Fruit fly (Drosophila melanogaster) Kc167 (cell line): ENCODE data around the gene NPF.

Experiments used
- Myc ChIP-seq: fragments of >200 bp; optimal IDR thresholded peaks from 2 replicates; lab custom pipeline; 2017; ENCODE audit warnings: missing external identifiers
- Sin3A ChIP-seq: fragments of >200 bp; optimal IDR thresholded peaks from 2 replicates; lab custom pipeline; 2018; ENCODE audit warnings: missing external identifiers
- h ChIP-seq: fragments of >200 bp; optimal IDR thresholded peaks from 3 replicates; lab custom pipeline; 2018; ENCODE audit warnings: missing external identifiers
- insv ChIP-seq: fragments of >200 bp; optimal IDR thresholded peaks from 3 replicates; lab custom pipeline; 2018; ENCODE audit warnings: missing external identifiers
- psq ChIP-seq: fragments of >200 bp; optimal IDR thresholded peaks from 2 replicates; lab custom pipeline; 2017; ENCODE audit warnings: missing external identifiers

DNA sequence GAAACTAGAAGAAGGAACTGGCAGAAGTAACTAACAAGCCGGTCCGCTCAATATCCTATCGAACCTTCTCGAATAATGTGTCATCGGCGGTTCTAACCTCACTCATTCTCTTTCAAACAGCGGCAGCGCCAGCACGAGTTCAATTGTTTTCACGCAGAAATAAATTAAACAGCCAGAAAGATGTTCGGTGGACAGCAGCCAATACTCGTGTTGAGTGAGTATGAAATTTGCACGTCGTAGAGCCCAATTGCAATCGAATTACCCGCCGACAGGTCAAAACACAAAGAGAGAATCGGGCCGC, 38.6 kb downstream of the NPF start:
- TF ChIP-seq Myc (lab: Kevin White, UChicago) (no peak), h (no peak), Sin3A (lab: Kevin White, UChicago) (no peak), insv (lab: Kevin White, UChicago) (no peak), psq (lab: Kevin White, UChicago) (no peak)
